Worm (Caenorhabditis elegans) whole organism, midembryonic: Measurements from ENCODE around the gene F13E9.12.

ENCODE experiments used
- T22C8.4 ChIP-seq: fragments of 200-800 bp; sonication (Bioruptor generic); IDR thresholded peaks from 2 replicates; pipeline ENCODE4 v1.3.6; 2022; ENCODE audit warnings: missing genetic modification characterization, missing compliant biosample characterization
- tab-1 ChIP-seq: fragments of 200-800 bp; sonication (Bioruptor generic); IDR thresholded peaks from 2 replicates; pipeline ENCODE4 v1.3.6; 2022; ENCODE audit warnings: missing genetic modification characterization, missing compliant biosample characterization
- ztf-29 ChIP-seq: fragments of 200-800 bp; sonication (Bioruptor generic); IDR thresholded peaks from 2 replicates; pipeline ENCODE4 v1.3.6; 2022; ENCODE audit warnings: missing genetic modification reagents, missing genetic modification characterization, missing compliant biosample characterization

- TF ChIP-seq tab-1 (no peak), ztf-29 (GFP tag; lab: Robert Waterston, UW) (no peak), T22C8.4 (GFP tag; lab: Robert Waterston, UW) (no peak)
These were observed 12.9 kb upstream of the F13E9.12 start, which contains the start of gene F13E9.16 for ce11 chrIV:10887285-10887684.
